Fruit fly (Drosophila melanogaster) whole organism, adult: ENCODE results near the gene Ork1.

ENCODE experiments used
- CG33017 ChIP-seq: fragments of 200-800 bp; sonication (Bioruptor generic); optimal IDR thresholded peaks from 2 replicates; lab custom pipeline; 2018; ENCODE audit warnings: missing biosample characterization, mild to moderate bottlenecking, missing genetic modification characterization, moderate library complexity
- CG7045 ChIP-seq: fragments of 200-800 bp; sonication (Bioruptor generic); optimal IDR thresholded peaks from 2 replicates; lab custom pipeline; 2017; ENCODE audit warnings: missing biosample characterization, mild to moderate bottlenecking, missing genetic modification characterization
- Hr96 ChIP-seq: fragments of 200-800 bp; sonication (Bioruptor generic); optimal IDR thresholded peaks from 2 replicates; lab custom pipeline; 2016; ENCODE audit warnings: missing biosample characterization, missing genetic modification characterization

- TF ChIP-seq Hr96 (peak; percentile 69), CG33017 (no peak), CG7045 (no peak)
Observed at dm6 chrX:10832369-10832768, 58.7 kb downstream of the Ork1 start.
